Worm (Caenorhabditis elegans) whole organism, young adult: Measurements from ENCODE around the gene F45B8.5.

Experiments used
- B0019.2 ChIP-seq: fragments of 200-800 bp; sonication (Bioruptor generic); conservative IDR thresholded peaks from 2 replicates; pipeline ENCODE4 v1.3.6; 2022; ENCODE audit warnings: missing genetic modification reagents, missing genetic modification characterization, missing compliant biosample characterization
- B0261.1 ChIP-seq: sonication (generic microtip); optimal IDR thresholded peaks from 2 replicates; lab custom pipeline; 2016; ENCODE audit warnings: mild to moderate bottlenecking, missing genetic modification characterization, moderate library complexity, missing compliant biosample characterization
- B0336.3 ChIP-seq: fragments of 200-800 bp; sonication (Bioruptor generic); IDR thresholded peaks from 2 replicates; pipeline ENCODE4 v1.3.6; 2022; ENCODE audit warnings: missing genetic modification characterization, missing compliant biosample characterization
- K11D2.4 ChIP-seq: fragments of 200-800 bp; sonication (Bioruptor generic); IDR thresholded peaks from 2 replicates; pipeline ENCODE4 v1.3.6; 2022; ENCODE audit warnings: missing genetic modification reagents, missing genetic modification characterization, missing compliant biosample characterization
- K12H6.12 ChIP-seq: fragments of 200-800 bp; sonication (Bioruptor generic); optimal IDR thresholded peaks from 2 replicates; lab custom pipeline; 2018; ENCODE audit warnings: mild to moderate bottlenecking, missing genetic modification characterization, missing compliant biosample characterization
- Y56A3A.18 ChIP-seq: fragments of 200-800 bp; sonication (Bioruptor generic); IDR thresholded peaks from 2 replicates; pipeline ENCODE4 v1.3.6; 2022; ENCODE audit warnings: missing genetic modification reagents, missing genetic modification characterization, missing compliant biosample characterization
- Y67H2A.10 ChIP-seq: fragments of 200-800 bp; sonication (Bioruptor generic); conservative IDR thresholded peaks from 2 replicates; pipeline ENCODE4 v1.3.6; 2022; ENCODE audit warnings: missing genetic modification reagents, missing genetic modification characterization, missing compliant biosample characterization
- Y79H2A.3 ChIP-seq: fragments of 200-800 bp; sonication (Bioruptor generic); conservative IDR thresholded peaks from 2 replicates; pipeline ENCODE4 v1.3.6; 2022; ENCODE audit warnings: missing genetic modification reagents, missing genetic modification characterization, missing compliant biosample characterization
- ama-1 ChIP-seq, 3 experiments: fragments of 150-350 bp in 1 of 3; sonication (generic microtip) in 2 of 3; optimal IDR thresholded peaks; 2 replicates each; lab custom pipeline; 2014 to 2018; ENCODE audit warnings: missing biosample characterization in 2 of 3, missing genetic modification characterization in 2 of 3, missing genetic modification reagents in 2 of 3
- athp-1 ChIP-seq: sonication (generic microtip); optimal IDR thresholded peaks from 2 replicates; lab custom pipeline; 2017; ENCODE audit warnings: mild to moderate bottlenecking, missing genetic modification characterization, missing compliant biosample characterization
- attf-5 ChIP-seq: fragments of 200-800 bp; sonication (Bioruptor generic); optimal IDR thresholded peaks from 2 replicates; lab custom pipeline; 2018; ENCODE audit warnings: mild to moderate bottlenecking, missing genetic modification characterization, missing compliant biosample characterization
- cebp-2 ChIP-seq: fragments of 200-800 bp; sonication (Bioruptor generic); IDR thresholded peaks from 2 replicates; pipeline ENCODE4 v1.3.6; 2022; ENCODE audit warnings: missing genetic modification characterization, missing compliant biosample characterization
- egl-18 ChIP-seq: fragments of 200-800 bp; sonication (Bioruptor generic); IDR thresholded peaks from 2 replicates; pipeline ENCODE4 v1.3.6; 2022; ENCODE audit warnings: missing genetic modification reagents, missing genetic modification characterization, missing compliant biosample characterization
- egl-44 ChIP-seq: fragments of 200-800 bp; sonication (Bioruptor generic); IDR thresholded peaks from 2 replicates; pipeline ENCODE4 v1.3.6; 2022; ENCODE audit warnings: missing genetic modification reagents, missing genetic modification characterization, missing compliant biosample characterization
- ekl-4 ChIP-seq: fragments of 200-800 bp; sonication (Bioruptor generic); IDR thresholded peaks from 2 replicates; pipeline ENCODE4 v1.3.6; 2022; ENCODE audit warnings: missing genetic modification reagents, missing genetic modification characterization, missing compliant biosample characterization
- fkh-3 ChIP-seq: sonication (generic microtip); optimal IDR thresholded peaks from 2 replicates; lab custom pipeline; 2016; ENCODE audit warnings: mild to moderate bottlenecking, missing genetic modification characterization, missing compliant biosample characterization
- hsf-1 ChIP-seq: fragments of 200-800 bp; sonication (Bioruptor generic); IDR thresholded peaks from 2 replicates; pipeline ENCODE4 v1.3.6; 2022; ENCODE audit warnings: missing genetic modification reagents, missing genetic modification characterization, missing compliant biosample characterization
- let-526 ChIP-seq: fragments of 200-800 bp; sonication (Bioruptor generic); IDR thresholded peaks from 2 replicates; pipeline ENCODE4 v1.3.6; 2022; ENCODE audit warnings: missing genetic modification reagents, missing genetic modification characterization, missing compliant biosample characterization
- lin-40 ChIP-seq: sonication (generic microtip); optimal IDR thresholded peaks from 2 replicates; lab custom pipeline; 2016; ENCODE audit warnings: missing genetic modification characterization, mild to moderate bottlenecking, missing compliant biosample characterization, missing genotype, missing genetic modification reagents
- madf-6 ChIP-seq: fragments of 200-800 bp; sonication (Bioruptor generic); IDR thresholded peaks from 2 replicates; pipeline ENCODE4 v1.3.6; 2022; ENCODE audit warnings: missing genetic modification reagents, missing genetic modification characterization, missing compliant biosample characterization
- mel-28 ChIP-seq: sonication (generic microtip); optimal IDR thresholded peaks from 2 replicates; lab custom pipeline; 2016; ENCODE audit warnings: borderline replicate concordance, mild to moderate bottlenecking, missing genetic modification characterization, missing compliant biosample characterization
- mxl-1 ChIP-seq: sonication (generic microtip); optimal IDR thresholded peaks from 2 replicates; lab custom pipeline; 2016; ENCODE audit warnings: missing genetic modification characterization, missing compliant biosample characterization
- nfya-2 ChIP-seq: fragments of 200-800 bp; sonication (Bioruptor generic); IDR thresholded peaks from 2 replicates; pipeline ENCODE4 v1.3.6; 2022; ENCODE audit warnings: missing genetic modification reagents, missing genetic modification characterization, missing compliant biosample characterization
- nfyb-1 ChIP-seq: fragments of 200-800 bp; sonication (Bioruptor generic); IDR thresholded peaks from 2 replicates; pipeline ENCODE4 v1.3.6; 2022; ENCODE audit warnings: missing genetic modification reagents, missing genetic modification characterization, missing compliant biosample characterization
- nhr-120 ChIP-seq: fragments of 200-800 bp; sonication (Bioruptor generic); IDR thresholded peaks from 2 replicates; pipeline ENCODE4 v1.3.6; 2022; ENCODE audit warnings: missing genetic modification characterization, missing compliant biosample characterization
- pbrm-1 ChIP-seq: fragments of 200-800 bp; sonication (Bioruptor generic); IDR thresholded peaks from 2 replicates; pipeline ENCODE4 v1.3.6; 2022; ENCODE audit warnings: missing genetic modification reagents, missing genetic modification characterization, missing compliant biosample characterization
- rec-8 ChIP-seq, 2 experiments: sonication (generic microtip); optimal IDR thresholded peaks; 2 replicates each; lab custom pipeline; 2016; ENCODE audit warnings: mild to moderate bottlenecking in 2 of 2, missing genetic modification characterization in 2 of 2, missing genetic modification reagents in 2 of 2, missing genotype in 2 of 2, missing biosample characterization in 1 of 2, missing compliant biosample characterization in 1 of 2, moderate library complexity in 1 of 2
- rpc-1 ChIP-seq, 2 experiments: fragments of 150-350 bp in 1 of 2; sonication (generic microtip) in 1 of 2; optimal IDR thresholded peaks; 2 replicates each; lab custom pipeline; 2014 to 2018; ENCODE audit warnings: missing biosample characterization in 1 of 2, missing genetic modification characterization in 1 of 2, missing genetic modification reagents in 1 of 2, missing genotype in 1 of 2
- snpc-1.3 ChIP-seq: sonication (generic microtip); optimal IDR thresholded peaks from 2 replicates; lab custom pipeline; 2017; ENCODE audit warnings: missing genetic modification characterization, mild to moderate bottlenecking, missing compliant biosample characterization, antibody characterized with exemption, moderate library complexity, missing genotype, missing genetic modification reagents; ENCODE audit not compliant: insufficient read depth
- snpc-4 ChIP-seq, 5 experiments: fragments of 150-350 bp in 1 of 5; sonication (generic microtip) in 4 of 5; optimal IDR thresholded peaks; 2 replicates each; lab custom pipeline; 2014 to 2018; ENCODE audit warnings: missing genetic modification characterization in 5 of 5, missing biosample characterization in 3 of 5, antibody characterized with exemption in 2 of 5, mild to moderate bottlenecking in 2 of 5, missing compliant biosample characterization in 2 of 5, missing genotype in 2 of 5, moderate library complexity in 2 of 5, missing genetic modification reagents in 1 of 5
- unc-130 ChIP-seq: sonication (generic microtip); optimal IDR thresholded peaks from 2 replicates; lab custom pipeline; 2016; ENCODE audit warnings: missing genetic modification reagents, missing genetic modification characterization, missing compliant biosample characterization
- unc-62 ChIP-seq: fragments of 150-350 bp; optimal IDR thresholded peaks from 2 replicates; lab custom pipeline; 2014; ENCODE audit warnings: missing biosample characterization, missing genetic modification reagents, missing genetic modification characterization
- xnd-1 ChIP-seq: sonication (generic microtip); optimal IDR thresholded peaks from 2 replicates; lab custom pipeline; 2016; ENCODE audit warnings: missing genotype, missing genetic modification reagents, missing genetic modification characterization, missing compliant biosample characterization
- zfh-2 ChIP-seq: fragments of 200-800 bp; sonication (Bioruptor generic); conservative IDR thresholded peaks from 2 replicates; pipeline ENCODE4 v1.3.6; 2022; ENCODE audit warnings: missing genetic modification reagents, missing genetic modification characterization, missing compliant biosample characterization
- ztf-22 ChIP-seq: fragments of 200-800 bp; sonication (Bioruptor generic); optimal IDR thresholded peaks from 2 replicates; lab custom pipeline; 2018; ENCODE audit warnings: mild to moderate bottlenecking, missing genetic modification characterization, moderate library complexity, missing compliant biosample characterization
- ztf-28 ChIP-seq: fragments of 200-800 bp; sonication (Bioruptor generic); IDR thresholded peaks from 2 replicates; pipeline ENCODE4 v1.3.6; 2022; ENCODE audit warnings: missing genetic modification reagents, missing genetic modification characterization, missing compliant biosample characterization

The F45B8.5 gene

DNA sequence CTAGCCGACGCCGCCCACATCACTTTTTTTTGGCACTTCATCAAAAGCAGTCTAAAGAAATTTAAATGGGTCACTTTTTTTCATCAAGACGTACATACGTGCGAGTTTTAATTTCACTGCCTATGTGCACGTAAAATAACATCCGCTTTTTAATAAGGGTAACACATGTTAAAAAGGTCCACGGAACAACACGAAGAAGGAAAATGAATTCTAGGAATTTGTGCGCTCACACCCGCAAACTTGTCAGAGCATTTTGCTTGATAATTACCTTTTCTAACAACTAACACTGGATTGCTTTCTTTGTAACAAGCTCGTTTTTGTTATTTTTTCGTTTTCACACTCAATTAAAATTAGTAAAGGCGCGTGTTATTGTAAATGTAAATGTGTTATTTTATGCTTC, 42.8 kb downstream of the F45B8.5 start (continued):
- TF ChIP-seq B0336.3 (no peak), pbrm-1 (GFP tag; lab: Robert Waterston, UW) (no peak)
- TF ChIP-seq, all 124 proteins: peak for 0

DNA sequence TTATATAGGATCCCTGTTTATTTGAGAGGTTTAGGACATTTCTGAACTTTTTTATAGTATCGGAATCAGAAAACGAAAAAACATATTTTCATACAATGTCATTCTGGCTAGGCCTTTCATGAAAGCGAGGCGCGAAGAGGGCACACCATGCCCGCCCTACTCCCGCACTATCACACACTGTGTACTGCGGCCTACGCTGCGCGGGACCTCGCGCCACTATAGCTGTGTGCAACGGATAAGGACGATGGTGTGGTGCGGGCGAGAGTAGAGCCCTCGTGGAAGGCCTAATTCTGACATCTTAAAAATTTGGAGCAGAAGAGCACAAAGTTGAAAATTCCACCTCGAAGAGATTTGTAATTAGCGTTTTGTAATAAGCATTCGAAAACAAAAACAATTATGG, 45.1 kb downstream of the F45B8.5 start:
- no peak for TF ChIP-seq madf-6 (GFP tag; lab: Robert Waterston, UW)
- TF ChIP-seq zfh-2 (GFP tag; lab: Robert Waterston, UW), result peak; percentile 47; the same call in 1 of the 2 replicates
- no peak for TF ChIP-seq B0019.2
- TF ChIP-seq rpc-1 (optimal IDR thresholded peaks at IDR 0.05; lab: Kevin White, UChicago), result no peak
- no peak for TF ChIP-seq rpc-1 (tag; optimal IDR thresholded peaks at IDR 0.05; lab: Kevin White, UChicago)
- TF ChIP-seq cebp-2 (GFP tag; lab: Robert Waterston, UW), result no peak
- no peak for TF ChIP-seq nfya-2 (GFP tag; lab: Robert Waterston, UW)
- peak; percentile 27 for TF ChIP-seq snpc-4 (GFP tag; optimal IDR thresholded peaks at IDR 0.05; lab: Kevin White, UChicago)
- TF ChIP-seq snpc-4 (tag; optimal IDR thresholded peaks at IDR 0.05; lab: Kevin White, UChicago), result peak in 1 of 4 experiments; percentile 58
- no peak for TF ChIP-seq mel-28 (tag; lab: Kevin White, UChicago)
- no peak for TF ChIP-seq ama-1 (optimal IDR thresholded peaks at IDR 0.05; lab: Kevin White, UChicago)
- no peak for TF ChIP-seq ama-1 (GFP tag; optimal IDR thresholded peaks at IDR 0.05; lab: Kevin White, UChicago)
- no peak for TF ChIP-seq egl-44 (GFP tag; lab: Robert Waterston, UW)
- TF ChIP-seq ekl-4, result no peak
- no peak for TF ChIP-seq egl-18 (GFP tag; lab: Robert Waterston, UW)
- no peak for TF ChIP-seq fkh-3 (tag; lab: Kevin White, UChicago)
- TF ChIP-seq Y79H2A.3 (GFP tag; lab: Robert Waterston, UW), result no peak
- no peak for TF ChIP-seq unc-62 (GFP tag; lab: Kevin White, UChicago)
- TF ChIP-seq K12H6.12 (tag; lab: Kevin White, UChicago), result no peak

DNA sequence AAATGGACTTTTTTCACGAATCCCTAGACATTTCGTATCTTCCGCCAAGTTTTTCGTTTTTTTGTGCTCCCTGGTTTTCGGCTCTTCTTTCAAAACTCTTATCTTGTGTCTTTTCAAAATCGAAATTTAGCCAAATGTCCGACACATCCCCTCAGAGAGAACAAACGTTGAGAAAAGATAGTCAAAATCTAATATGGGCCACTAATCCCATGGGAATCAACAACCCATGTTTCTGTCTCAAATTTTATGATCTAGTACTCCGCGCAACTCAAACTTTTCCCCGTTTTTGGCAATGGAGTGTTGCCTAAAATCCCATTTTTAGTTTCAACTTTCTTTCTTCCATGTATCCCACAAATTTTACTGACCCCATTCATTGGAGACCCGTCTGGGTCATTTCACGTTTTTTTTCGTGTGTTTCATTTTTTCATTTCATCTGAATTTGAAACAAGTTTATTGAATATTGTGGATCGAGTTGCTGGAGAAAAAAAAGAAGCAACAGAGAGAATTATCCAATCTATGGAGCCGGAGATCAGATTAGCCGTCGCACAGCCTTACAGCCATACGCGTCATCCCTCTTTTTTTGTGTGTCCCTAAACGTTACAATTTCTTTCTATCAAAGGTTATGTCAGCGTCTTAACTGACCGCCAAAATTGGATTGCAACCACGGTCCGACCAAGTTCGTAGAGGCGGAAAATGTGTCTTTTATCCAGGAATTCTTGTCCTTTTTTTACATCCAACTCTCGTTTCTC, 45.8 kb downstream of the F45B8.5 start:
- TF ChIP-seq Y67H2A.10 (GFP tag; lab: Robert Waterston, UW) (no peak), ztf-28 (GFP tag; lab: Robert Waterston, UW) (no peak), nfyb-1 (GFP tag; lab: Robert Waterston, UW) (no peak), unc-130 (GFP tag; lab: Kevin White, UChicago) (no peak), snpc-1.3 (tag; lab: Kevin White, UChicago) (no peak), K11D2.4 (GFP tag; lab: Robert Waterston, UW) (no peak), athp-1 (tag; lab: Kevin White, UChicago) (no peak), rec-8 (tag; optimal IDR thresholded peaks at IDR 0.05; lab: Kevin White, UChicago) (no peak), xnd-1 (tag; lab: Kevin White, UChicago) (no peak), B0261.1 (tag; lab: Kevin White, UChicago) (no peak), hsf-1 (no peak), nhr-120 (no peak), attf-5 (no peak), mxl-1 (tag; lab: Kevin White, UChicago) (no peak), let-526 (no peak), Y56A3A.18 (GFP tag; lab: Robert Waterston, UW) (no peak), lin-40 (tag; lab: Kevin White, UChicago) (no peak), ztf-22 (GFP tag; lab: Kevin White, UChicago) (no peak), cebp-2 (GFP tag; lab: Robert Waterston, UW) (no peak)
